Worm (Caenorhabditis elegans) whole organism, mixed stage, embryonic: ENCODE results near the gene egl-1.

Experiments
- M03D4.4 ChIP-seq: sonication (generic microtip); optimal IDR thresholded peaks from 2 replicates; lab custom pipeline; 2017; ENCODE audit warnings: mild to moderate bottlenecking, missing genetic modification characterization, missing compliant biosample characterization
- bed-3 ChIP-seq: fragments of 200-800 bp; sonication (Bioruptor generic); optimal IDR thresholded peaks from 3 replicates; lab custom pipeline; 2018; ENCODE audit warnings: mild to moderate bottlenecking, missing genetic modification characterization, moderate library complexity, missing compliant biosample characterization
- blmp-1 ChIP-seq: fragments of 150-350 bp; optimal IDR thresholded peaks from 2 replicates; lab custom pipeline; 2014; ENCODE audit warnings: missing biosample characterization, missing genetic modification characterization
- ceh-39 ChIP-seq: fragments of 150-350 bp; optimal IDR thresholded peaks from 2 replicates; lab custom pipeline; 2014; ENCODE audit warnings: missing biosample characterization, missing genetic modification characterization
- ceh-43 ChIP-seq: fragments of 200-800 bp; sonication (Bioruptor generic); optimal IDR thresholded peaks from 2 replicates; lab custom pipeline; 2018; ENCODE audit warnings: mild to moderate bottlenecking, missing genetic modification characterization, moderate library complexity, missing compliant biosample characterization
- ces-1 ChIP-seq: fragments of 150-350 bp; optimal IDR thresholded peaks from 2 replicates; lab custom pipeline; 2014; ENCODE audit warnings: missing biosample characterization, missing genetic modification reagents, missing genetic modification characterization
- cnd-1 ChIP-seq: fragments of 200-800 bp; sonication (Bioruptor generic); optimal IDR thresholded peaks from 2 replicates; lab custom pipeline; 2018; ENCODE audit warnings: mild to moderate bottlenecking, missing genetic modification characterization, missing compliant biosample characterization
- drap-1 ChIP-seq: fragments of 200-800 bp; sonication (Bioruptor generic); optimal IDR thresholded peaks from 3 replicates; lab custom pipeline; 2018; ENCODE audit warnings: mild to moderate bottlenecking, missing genetic modification characterization, missing compliant biosample characterization
- elt-3 ChIP-seq: fragments of 150-350 bp; optimal IDR thresholded peaks from 2 replicates; lab custom pipeline; 2014; ENCODE audit warnings: missing biosample characterization, missing genetic modification characterization
- flh-1 ChIP-seq: fragments of 200-800 bp; sonication (Bioruptor generic); optimal IDR thresholded peaks from 2 replicates; lab custom pipeline; 2018; ENCODE audit warnings: mild to moderate bottlenecking, missing genetic modification characterization, moderate library complexity, missing compliant biosample characterization
- ham-2 ChIP-seq: fragments of 200-800 bp; sonication (Bioruptor generic); optimal IDR thresholded peaks from 2 replicates; lab custom pipeline; 2018; ENCODE audit warnings: mild to moderate bottlenecking, missing genetic modification characterization, missing compliant biosample characterization
- hlh-1 ChIP-seq: fragments of 150-350 bp; optimal IDR thresholded peaks from 2 replicates; lab custom pipeline; 2014; ENCODE audit warnings: missing biosample characterization, missing genetic modification reagents, missing genetic modification characterization
- lsy-2 ChIP-seq: fragments of 150-350 bp; optimal IDR thresholded peaks from 2 replicates; lab custom pipeline; 2014; ENCODE audit warnings: missing biosample characterization, missing genetic modification characterization
- mab-5 ChIP-seq: fragments of 150-350 bp; optimal IDR thresholded peaks from 2 replicates; lab custom pipeline; 2014; ENCODE audit warnings: missing biosample characterization, missing genetic modification characterization
- mep-1 ChIP-seq: fragments of 150-350 bp; optimal IDR thresholded peaks from 2 replicates; lab custom pipeline; 2017; ENCODE audit warnings: missing biosample characterization, missing genetic modification reagents, missing genetic modification characterization, inconsistent platforms
- mls-2 ChIP-seq: sonication (generic microtip); optimal IDR thresholded peaks from 2 replicates; lab custom pipeline; 2016; ENCODE audit warnings: mild to moderate bottlenecking, missing genetic modification characterization, moderate library complexity, missing compliant biosample characterization
- nhr-12 ChIP-seq: fragments of 150-350 bp; optimal IDR thresholded peaks from 2 replicates; lab custom pipeline; 2014; ENCODE audit warnings: missing biosample characterization, missing genetic modification characterization
- nhr-2 ChIP-seq: fragments of 150-350 bp; optimal IDR thresholded peaks from 2 replicates; lab custom pipeline; 2014; ENCODE audit warnings: missing biosample characterization, missing genetic modification characterization
- nhr-237 ChIP-seq: fragments of 150-350 bp; optimal IDR thresholded peaks from 2 replicates; lab custom pipeline; 2014; ENCODE audit warnings: missing biosample characterization, missing genetic modification characterization
- nhr-28 ChIP-seq: fragments of 150-350 bp; optimal IDR thresholded peaks from 2 replicates; lab custom pipeline; 2014; ENCODE audit warnings: missing biosample characterization, missing genetic modification characterization
- nhr-76 ChIP-seq: sonication (generic microtip); optimal IDR thresholded peaks from 2 replicates; lab custom pipeline; 2017; ENCODE audit warnings: missing biosample characterization, missing genetic modification characterization
- pha-4 ChIP-seq: fragments of 150-350 bp; optimal IDR thresholded peaks from 2 replicates; lab custom pipeline; 2018; ENCODE audit warnings: missing biosample characterization, missing genetic modification reagents, missing genetic modification characterization
- sem-2 ChIP-seq: fragments of 200-800 bp; sonication (Bioruptor generic); optimal IDR thresholded peaks from 2 replicates; lab custom pipeline; 2018; ENCODE audit warnings: mild to moderate bottlenecking, missing genetic modification characterization, missing compliant biosample characterization
- snpc-4 ChIP-seq: fragments of 150-350 bp; optimal IDR thresholded peaks from 2 replicates; lab custom pipeline; 2014; ENCODE audit warnings: missing biosample characterization, missing genetic modification characterization
- sptf-1 ChIP-seq: sonication (generic microtip); optimal IDR thresholded peaks from 2 replicates; lab custom pipeline; 2017; ENCODE audit warnings: mild to moderate bottlenecking, missing genetic modification characterization, moderate library complexity, missing compliant biosample characterization
- tbx-8 ChIP-seq: fragments of 200-800 bp; sonication (Bioruptor generic); optimal IDR thresholded peaks from 2 replicates; lab custom pipeline; 2018; ENCODE audit warnings: mild to moderate bottlenecking, missing genetic modification characterization, moderate library complexity, missing compliant biosample characterization
- unc-120 ChIP-seq: sonication (generic microtip); optimal IDR thresholded peaks from 2 replicates; lab custom pipeline; 2017; ENCODE audit warnings: missing genetic modification characterization, missing compliant biosample characterization; ENCODE audit not compliant: poor library complexity, severe bottlenecking
- unc-39 ChIP-seq: fragments of 150-350 bp; optimal IDR thresholded peaks from 2 replicates; lab custom pipeline; 2014; ENCODE audit warnings: missing biosample characterization, missing genetic modification characterization
- unc-62 ChIP-seq: fragments of 150-350 bp; optimal IDR thresholded peaks from 2 replicates; lab custom pipeline; 2014; ENCODE audit warnings: missing biosample characterization, missing genetic modification reagents, missing genetic modification characterization
- zip-8 ChIP-seq: fragments of 150-350 bp; optimal IDR thresholded peaks from 2 replicates; lab custom pipeline; 2014; ENCODE audit warnings: missing biosample characterization, missing genetic modification characterization
- ztf-11 ChIP-seq: fragments of 150-350 bp; optimal IDR thresholded peaks from 2 replicates; lab custom pipeline; 2014; ENCODE audit warnings: missing biosample characterization, missing genetic modification characterization

Gene egl-1

DNA sequence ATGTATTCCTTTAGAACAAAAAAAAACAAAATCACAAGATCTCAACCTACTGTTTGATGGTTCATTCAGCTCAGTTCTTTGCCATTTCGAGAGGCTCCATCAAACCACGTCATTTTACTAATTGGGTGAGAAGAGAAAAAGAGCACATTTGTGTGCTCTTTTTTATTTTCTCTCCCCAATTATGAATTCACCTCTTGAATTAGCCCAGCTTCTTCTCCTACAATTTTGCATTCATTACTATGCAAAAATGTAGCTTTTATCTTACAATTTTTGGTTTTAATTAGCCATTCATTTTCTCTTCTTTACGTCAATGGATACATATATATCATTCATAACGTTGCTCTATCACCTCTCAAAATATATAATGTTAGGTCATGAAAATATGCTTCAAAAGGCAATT, 26.5 kb downstream of the egl-1 start:
- TF ChIP-seq pha-4 (tag; lab: Kevin White, UChicago), result no peak
- TF ChIP-seq unc-39 (tag; lab: Kevin White, UChicago), result no peak
- no peak for TF ChIP-seq tbx-8 (GFP tag; lab: Kevin White, UChicago)
- TF ChIP-seq mls-2 (tag; lab: Kevin White, UChicago), result no peak
- no peak for TF ChIP-seq nhr-76 (tag; lab: Kevin White, UChicago)
- no peak for TF ChIP-seq bed-3 (GFP tag; lab: Kevin White, UChicago)
- TF ChIP-seq lsy-2 (tag; lab: Kevin White, UChicago), result no peak
- no peak for TF ChIP-seq unc-62 (GFP tag; lab: Kevin White, UChicago)
- no peak for TF ChIP-seq nhr-237
- no peak for TF ChIP-seq sptf-1 (tag; lab: Kevin White, UChicago)
- no peak for TF ChIP-seq ham-2
- TF ChIP-seq cnd-1 (tag; lab: Kevin White, UChicago), result no peak
- TF ChIP-seq, all 35 proteins: peak for 0

DNA sequence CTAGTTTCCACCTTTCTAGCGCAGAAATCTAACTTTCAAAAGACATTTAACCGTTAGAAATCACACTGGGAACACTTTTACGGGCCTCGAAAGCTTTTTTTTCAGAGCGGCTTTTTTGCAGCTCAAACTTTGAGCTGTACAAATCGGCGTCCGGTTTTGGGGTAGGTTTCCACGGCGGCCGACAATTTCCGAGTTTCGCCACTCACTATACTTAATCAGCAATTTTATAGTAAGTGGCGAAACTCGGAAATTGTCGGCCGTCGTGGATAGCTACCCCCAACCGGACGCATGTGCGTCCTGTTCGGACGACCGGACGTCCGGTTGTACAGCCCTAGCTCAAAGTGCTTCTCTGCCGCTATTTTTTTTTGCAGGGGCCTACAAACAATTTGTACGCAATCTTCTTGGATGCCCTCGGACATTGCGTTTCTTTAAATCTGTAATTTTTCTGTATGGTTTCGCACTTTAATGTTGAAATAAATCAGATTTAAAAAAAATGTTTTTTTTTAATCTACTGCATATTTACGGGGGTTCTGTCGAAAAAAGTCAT, 36.0 kb downstream of the egl-1 start:
- TF ChIP-seq unc-39 (tag; lab: Kevin White, UChicago) (no peak), tbx-8 (GFP tag; lab: Kevin White, UChicago) (no peak), M03D4.4 (tag; lab: Kevin White, UChicago) (no peak), cnd-1 (tag; lab: Kevin White, UChicago) (no peak), ztf-11 (no peak), mab-5 (tag; lab: Kevin White, UChicago) (no peak), nhr-28 (tag; lab: Kevin White, UChicago) (no peak), mls-2 (tag; lab: Kevin White, UChicago) (no peak), ham-2 (no peak), sptf-1 (tag; lab: Kevin White, UChicago) (no peak), nhr-76 (tag; lab: Kevin White, UChicago) (no peak), flh-1 (GFP tag; lab: Kevin White, UChicago) (no peak), ces-1 (no peak), sem-2 (GFP tag; lab: Kevin White, UChicago) (no peak), lsy-2 (tag; lab: Kevin White, UChicago) (no peak), blmp-1 (tag; lab: Kevin White, UChicago) (no peak), ceh-39 (tag; lab: Kevin White, UChicago) (no peak)

DNA sequence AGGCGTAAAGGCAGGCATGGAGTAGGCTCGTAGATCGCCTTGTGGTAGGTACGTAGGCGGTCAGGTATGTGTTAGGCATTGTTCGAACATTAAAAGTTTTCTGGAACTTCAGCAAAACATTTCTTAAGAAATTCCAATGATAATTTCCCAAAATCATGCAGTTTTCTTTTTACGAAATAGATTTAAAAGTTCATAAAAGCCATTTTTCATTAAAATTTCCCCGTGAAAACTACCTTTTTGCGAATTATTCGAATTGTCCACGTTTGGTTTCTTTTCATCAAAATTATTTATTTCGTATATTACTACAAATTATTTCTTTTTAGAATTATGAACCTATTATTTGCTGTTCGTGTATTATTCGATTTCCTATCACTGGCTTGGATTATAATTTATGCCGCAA, 37.4 kb downstream of the egl-1 start, which contains the start of gene C15H11.13:
Gene C15H11.13 (plus strand): TSS at position 301 of the 400 bp plus-strand sequence.
- TF ChIP-seq blmp-1 (tag; lab: Kevin White, UChicago) (no peak), zip-8 (tag; lab: Kevin White, UChicago) (no peak), flh-1 (GFP tag; lab: Kevin White, UChicago) (no peak), nhr-2 (tag; lab: Kevin White, UChicago) (no peak), snpc-4 (tag; lab: Kevin White, UChicago) (no peak), nhr-12 (tag; lab: Kevin White, UChicago) (no peak)

DNA sequence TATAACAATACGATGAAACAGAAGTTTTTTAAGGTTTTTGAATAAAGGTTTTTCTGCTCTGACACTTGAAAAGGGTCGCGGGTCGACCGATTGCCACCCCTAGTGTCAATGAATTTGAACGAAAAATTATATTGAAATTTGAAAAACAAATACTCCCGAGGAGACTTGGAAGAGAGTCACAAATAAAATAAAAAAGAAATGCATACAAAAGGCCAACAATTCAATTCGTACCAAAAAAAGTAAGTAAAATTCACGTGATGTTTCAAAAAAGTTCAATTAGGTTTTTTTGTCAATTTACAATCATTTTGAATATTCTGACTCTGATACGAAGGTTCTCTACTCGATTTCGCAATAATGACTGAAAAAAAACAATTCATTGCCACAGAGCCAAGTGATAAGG, 38.7 kb downstream of the egl-1 start, which contains the start of gene C15H11.1:
Gene C15H11.1 (plus strand): TSS at position 301 of the 400 bp plus-strand sequence.
- no peak for TF ChIP-seq blmp-1 (tag; lab: Kevin White, UChicago)
- no peak for TF ChIP-seq snpc-4 (tag; lab: Kevin White, UChicago)
- no peak for TF ChIP-seq unc-39 (tag; lab: Kevin White, UChicago)
- TF ChIP-seq sem-2 (GFP tag; lab: Kevin White, UChicago), result no peak
- no peak for TF ChIP-seq nhr-2 (tag; lab: Kevin White, UChicago)
- TF ChIP-seq flh-1 (GFP tag; lab: Kevin White, UChicago), result no peak
- no peak for TF ChIP-seq unc-62 (GFP tag; lab: Kevin White, UChicago)
- TF ChIP-seq nhr-12 (tag; lab: Kevin White, UChicago), result no peak
- TF ChIP-seq unc-120 (tag; lab: Kevin White, UChicago), result no peak
- no peak for TF ChIP-seq bed-3 (GFP tag; lab: Kevin White, UChicago)
- TF ChIP-seq mep-1 (tag; lab: Kevin White, UChicago), result no peak
- no peak for TF ChIP-seq nhr-28 (tag; lab: Kevin White, UChicago)
- no peak for TF ChIP-seq drap-1 (GFP tag; lab: Kevin White, UChicago)
- no peak for TF ChIP-seq ceh-43
- no peak for TF ChIP-seq elt-3
- no peak for TF ChIP-seq hlh-1 (tag; lab: Kevin White, UChicago)
- TF ChIP-seq ceh-39 (tag; lab: Kevin White, UChicago), result no peak
- TF ChIP-seq, all 35 proteins: peak for 0
